Fruit fly (Drosophila melanogaster): Measurements from ENCODE around the gene CG3734.

The CG3734 gene

DNA sequence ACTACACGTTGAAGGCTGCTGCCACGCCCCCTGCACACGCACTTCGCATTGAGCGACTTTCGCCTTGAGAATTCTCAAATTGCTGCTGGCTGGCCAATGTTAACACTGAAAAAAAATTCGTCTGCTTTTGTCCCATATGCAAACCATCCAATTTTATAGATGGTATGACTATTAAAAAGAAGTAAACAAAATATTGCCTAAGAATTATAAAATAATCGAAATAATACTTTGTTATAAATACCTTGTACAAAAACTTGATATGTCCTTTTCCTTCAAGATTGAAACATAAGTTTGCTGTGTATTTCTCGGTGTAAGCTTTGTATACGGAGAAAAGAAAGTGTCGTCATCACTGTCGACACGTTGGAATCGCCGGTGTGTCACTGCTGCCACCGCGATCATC is 24.8 kb upstream of the CG3734 start (continued):
- no peak for TF ChIP-seq CG6276 (GFP tag; optimal IDR thresholded peaks at IDR 0.05)
- peak; percentile 32 for TF ChIP-seq Smox (GFP tag; optimal IDR thresholded peaks at IDR 0.05)
- TF ChIP-seq CG9139 (GFP tag; optimal IDR thresholded peaks at IDR 0.05), result no peak
- TF ChIP-seq eg (GFP tag; IDR thresholded peaks at IDR 0.05), result no peak
- TF ChIP-seq CG11762 (GFP tag; optimal IDR thresholded peaks at IDR 0.05; ENCODE audit: insufficient read depth), result no peak
- TF ChIP-seq CG7368 (GFP tag; optimal IDR thresholded peaks at IDR 0.05), result no peak
- peak; percentile 44 for TF ChIP-seq Eip75B (GFP tag; optimal IDR thresholded peaks at IDR 0.05)
- TF ChIP-seq achi (GFP tag; optimal IDR thresholded peaks at IDR 0.05), result peak; percentile 20
- TF ChIP-seq pdm3 (GFP tag; optimal IDR thresholded peaks at IDR 0.05), result peak; percentile 30
- TF ChIP-seq lz (GFP tag; optimal IDR thresholded peaks at IDR 0.05), result peak; percentile 41
- TF ChIP-seq CG15336 (GFP tag; IDR thresholded peaks at IDR 0.05), result no peak
- peak; percentile 55 for TF ChIP-seq Met (GFP tag; optimal IDR thresholded peaks at IDR 0.05)
- TF ChIP-seq topi (GFP tag; optimal IDR thresholded peaks at IDR 0.05), result no peak

dm6 chr3R:19369060-19369459 is 18.6 kb upstream of the CG3734 start:
- TF ChIP-seq CG1621 (tag; optimal IDR thresholded peaks at IDR 0.05) (no peak), Met (GFP tag; optimal IDR thresholded peaks at IDR 0.05) (no peak), OdsH (GFP tag; optimal IDR thresholded peaks at IDR 0.05) (no peak), Eip78C (GFP tag) (no peak), net (GFP tag; optimal IDR thresholded peaks at IDR 0.05) (no peak), CG10631 (GFP tag; optimal IDR thresholded peaks at IDR 0.05) (no peak), spab (GFP tag; optimal IDR thresholded peaks at IDR 0.05) (no peak), CG8319 (GFP tag; optimal IDR thresholded peaks at IDR 0.05) (no peak), acj6 (GFP tag; optimal IDR thresholded peaks at IDR 0.05) (no peak), fd85E (GFP tag; optimal IDR thresholded peaks at IDR 0.05) (no peak)

DNA sequence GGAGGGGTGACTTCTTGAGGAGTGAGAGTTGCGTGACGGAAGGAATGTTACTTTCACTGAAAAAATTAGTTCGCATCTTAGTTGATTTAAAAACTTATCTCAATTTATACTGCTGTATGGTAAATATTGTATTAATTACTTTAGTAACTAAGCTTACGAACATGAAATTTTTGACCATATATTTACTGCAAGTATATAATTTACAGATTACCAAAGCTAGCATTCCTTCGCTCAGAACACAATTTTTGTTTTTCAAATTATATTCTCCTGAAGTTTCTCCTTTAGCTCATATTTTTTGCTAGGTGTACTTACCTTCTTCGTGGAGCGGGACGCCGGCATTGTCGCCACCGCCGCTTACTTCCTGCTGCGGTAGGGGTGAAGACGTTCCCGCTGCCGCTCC is 17.0 kb upstream of the CG3734 start:
- TF ChIP-seq Eip78C (GFP tag) (peak; percentile 18), svp (GFP tag) (peak; percentile 16), OdsH (GFP tag; optimal IDR thresholded peaks at IDR 0.05) (no peak)

- TF ChIP-seq CG15336 (GFP tag; IDR thresholded peaks at IDR 0.05), result no peak
- no peak for TF ChIP-seq Sox14 (GFP tag; optimal IDR thresholded peaks at IDR 0.05)
- TF ChIP-seq esn (GFP tag; optimal IDR thresholded peaks at IDR 0.05), result no peak
- no peak for TF ChIP-seq acj6 (GFP tag; optimal IDR thresholded peaks at IDR 0.05)
- TF ChIP-seq Gug (GFP tag; IDR thresholded peaks at IDR 0.05), result no peak
- TF ChIP-seq CG32006 (GFP tag; optimal IDR thresholded peaks at IDR 0.05), result no peak
- no peak for TF ChIP-seq salr (GFP tag; optimal IDR thresholded peaks at IDR 0.05)
- TF ChIP-seq CG7368 (GFP tag; optimal IDR thresholded peaks at IDR 0.05), result no peak
- no peak for TF ChIP-seq Met (GFP tag; optimal IDR thresholded peaks at IDR 0.05)
Measured at dm6 chr3R:19374689-19375088, 13.0 kb upstream of the CG3734 start, which contains the start of gene CG3581. Gene CG3581, minus strand, starts transcription at chr3R:19374789.

DNA sequence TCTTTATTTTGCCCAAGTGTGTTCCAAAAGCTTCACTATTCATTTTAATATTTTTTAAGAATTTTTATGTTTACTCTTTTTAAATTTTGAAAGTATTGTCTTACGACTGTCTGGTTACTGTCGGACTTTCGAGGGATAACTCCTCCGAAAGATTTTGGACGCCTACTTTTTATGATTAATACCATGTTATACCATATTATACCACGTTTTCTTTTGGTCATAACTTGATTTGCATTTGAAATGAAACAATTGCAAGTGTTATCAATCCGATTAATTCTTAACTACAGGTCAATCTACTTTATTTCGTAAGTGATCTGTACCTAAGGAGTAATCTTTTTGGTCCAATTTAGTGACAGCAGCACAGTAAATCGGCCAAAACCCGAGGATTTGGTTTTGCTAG is 11.7 kb upstream of the CG3734 start, which contains the start of gene CG31404:
Gene CG31404 (minus strand): TSS at position 101 of the 400 bp plus-strand sequence.
- TF ChIP-seq CG6808 (GFP tag; optimal IDR thresholded peaks at IDR 0.05) (no peak), CG8319 (GFP tag; optimal IDR thresholded peaks at IDR 0.05) (no peak), Eip75B (GFP tag; optimal IDR thresholded peaks at IDR 0.05) (no peak), CG10631 (GFP tag; optimal IDR thresholded peaks at IDR 0.05) (no peak), Ets96B (tag; optimal IDR thresholded peaks at IDR 0.05) (no peak), CG1621 (tag; optimal IDR thresholded peaks at IDR 0.05) (no peak), esn (GFP tag; optimal IDR thresholded peaks at IDR 0.05) (no peak), Sox14 (GFP tag; optimal IDR thresholded peaks at IDR 0.05) (no peak), CG6276 (GFP tag; optimal IDR thresholded peaks at IDR 0.05) (no peak)

dm6 chr3R:19377125-19377524 is 10.5 kb upstream of the CG3734 start, which contains the start of gene CG31245:
Gene CG31245, minus strand, starts transcription at chr3R:19377225.
- TF ChIP-seq CG11902 (GFP tag; optimal IDR thresholded peaks at IDR 0.05), result no peak
- no peak for TF ChIP-seq Hr38 (GFP tag; optimal IDR thresholded peaks at IDR 0.05)
- TF ChIP-seq Ets21C (GFP tag; optimal IDR thresholded peaks at IDR 0.05), result no peak
- no peak for TF ChIP-seq vri (GFP tag; optimal IDR thresholded peaks at IDR 0.05)
- no peak for TF ChIP-seq CG7368 (GFP tag; optimal IDR thresholded peaks at IDR 0.05)
- no peak for TF ChIP-seq Smox (GFP tag; optimal IDR thresholded peaks at IDR 0.05)
- no peak for TF ChIP-seq CG11762 (GFP tag; optimal IDR thresholded peaks at IDR 0.05; ENCODE audit: insufficient read depth)
- no peak for TF ChIP-seq fkh (GFP tag; optimal IDR thresholded peaks at IDR 0.05)
